Worm (Caenorhabditis elegans): ENCODE measurements around the gene T20D4.15.

Gene T20D4.15

ce11 chrV:3355544-3355943, 39.0 kb downstream of the T20D4.15 start:
- TF ChIP-seq nhr-11 (tag; optimal IDR thresholded peaks at IDR 0.05), result no peak
- TF ChIP-seq ceh-24 (tag; optimal IDR thresholded peaks at IDR 0.05), result no peak
- no peak for TF ChIP-seq ceh-2 (tag; optimal IDR thresholded peaks at IDR 0.05)
- TF ChIP-seq sox-4 (tag; optimal IDR thresholded peaks at IDR 0.05), result no peak
- no peak for TF ChIP-seq pat-9 (tag; optimal IDR thresholded peaks at IDR 0.05)
- no peak for TF ChIP-seq pax-1 (tag; optimal IDR thresholded peaks at IDR 0.05)
- no peak for TF ChIP-seq hlh-8 (tag; optimal IDR thresholded peaks at IDR 0.05)
- TF ChIP-seq lim-6 (tag; optimal IDR thresholded peaks at IDR 0.05), result no peak
- no peak for TF ChIP-seq hlh-13 (GFP tag; optimal IDR thresholded peaks at IDR 0.05)
- TF ChIP-seq fkh-10 (GFP tag; optimal IDR thresholded peaks at IDR 0.05), result no peak
- TF ChIP-seq elt-4 (tag; optimal IDR thresholded peaks at IDR 0.05), result no peak
- TF ChIP-seq unc-42 (tag; optimal IDR thresholded peaks at IDR 0.05), result no peak
- TF ChIP-seq tbx-2 (tag; optimal IDR thresholded peaks at IDR 0.05), result no peak
- TF ChIP-seq elt-2 (tag; optimal IDR thresholded peaks at IDR 0.05), result no peak
- no peak for TF ChIP-seq ceh-9 (tag; optimal IDR thresholded peaks at IDR 0.05)

DNA sequence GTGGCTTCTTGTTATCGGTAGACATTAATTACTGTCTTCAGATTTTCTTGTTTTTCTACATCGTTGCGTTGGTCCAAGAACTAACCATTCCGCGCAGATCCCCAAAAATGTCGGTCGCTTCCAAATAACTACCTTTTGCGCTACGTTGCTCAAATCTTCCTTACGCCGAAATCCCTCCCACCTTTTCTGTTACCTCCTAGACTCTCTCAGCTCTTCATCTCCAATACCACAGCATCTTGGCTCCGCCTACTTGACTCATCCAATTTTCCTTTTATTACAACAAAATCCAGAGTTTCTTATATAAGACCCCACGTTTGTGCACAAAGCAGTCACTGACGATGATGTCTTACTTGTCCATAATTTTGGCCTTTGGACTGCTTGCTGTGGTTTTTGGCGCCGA, 41.6 kb downstream of the T20D4.15 start, which contains the start of gene C17B7.12:
Gene C17B7.12, plus strand, starts transcription at position 301 of the 400 bp plus-strand sequence.
- TF ChIP-seq eyg-1 (tag; optimal IDR thresholded peaks at IDR 0.05) (no peak), odd-2 (tag; optimal IDR thresholded peaks at IDR 0.05) (no peak), F13H6.1 (tag; optimal IDR thresholded peaks at IDR 0.05) (no peak)

DNA sequence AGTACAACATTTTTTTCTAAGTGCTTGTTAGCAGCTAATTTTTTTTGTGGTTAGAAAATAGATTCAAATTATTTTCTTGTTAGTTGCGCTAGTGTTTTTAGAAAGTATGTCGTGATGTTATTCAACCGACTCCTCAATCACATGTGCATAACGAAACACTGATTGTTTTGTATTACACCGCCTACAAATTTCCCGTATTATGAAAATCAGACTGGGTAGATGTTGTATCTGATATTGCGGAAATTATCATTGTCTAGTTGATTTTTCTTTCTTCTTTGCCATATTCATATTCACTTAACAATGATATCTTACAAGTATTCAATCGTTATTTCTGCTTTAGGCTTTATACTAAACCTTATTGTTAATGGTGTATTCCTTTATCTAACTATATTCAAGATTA, 43.3 kb downstream of the T20D4.15 start, which contains the start of gene str-63:
Gene str-63, plus strand, starts transcription at position 301 of the 400 bp plus-strand sequence.
- no peak for TF ChIP-seq hlh-15 (tag; optimal IDR thresholded peaks at IDR 0.05)
- TF ChIP-seq fkh-10 (GFP tag; optimal IDR thresholded peaks at IDR 0.05), result no peak
- TF ChIP-seq ceh-18 (tag; optimal IDR thresholded peaks at IDR 0.05), result no peak
- no peak for TF ChIP-seq pha-4 (tag; optimal IDR thresholded peaks at IDR 0.05)
- no peak for TF ChIP-seq pat-9 (tag; optimal IDR thresholded peaks at IDR 0.05)
- TF ChIP-seq dve-1 (tag; optimal IDR thresholded peaks at IDR 0.05), result no peak
- no peak for TF ChIP-seq ets-4 (tag; optimal IDR thresholded peaks at IDR 0.05)
- no peak for TF ChIP-seq gmeb-2 (tag; optimal IDR thresholded peaks at IDR 0.05)
- TF ChIP-seq mec-3 (tag; optimal IDR thresholded peaks at IDR 0.05; ENCODE audit: borderline replicate concordance), result no peak
- no peak for TF ChIP-seq pax-1 (tag; optimal IDR thresholded peaks at IDR 0.05)

DNA sequence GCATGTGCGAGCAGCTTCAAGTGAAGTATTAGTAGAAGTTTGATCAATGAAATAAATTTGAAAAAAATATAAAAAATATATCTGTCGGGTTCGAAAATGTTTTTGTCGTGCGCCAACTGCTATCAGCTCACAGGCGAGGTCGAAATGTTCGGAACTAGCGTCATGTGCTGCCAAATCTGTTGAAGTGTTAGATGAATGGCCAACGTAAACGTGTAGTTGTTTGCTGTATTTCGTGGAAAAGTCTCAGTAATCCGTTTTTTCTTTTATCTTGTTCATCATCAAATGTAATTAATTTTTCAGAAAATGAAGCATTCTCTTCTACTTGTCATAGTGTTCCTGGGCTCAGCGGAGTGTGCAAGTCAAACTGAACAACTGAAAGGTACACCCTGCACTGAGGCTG, 44.7 kb downstream of the T20D4.15 start, which contains the start of gene C17B7.15:
Gene C17B7.15, plus strand, starts transcription at position 301 of the 400 bp plus-strand sequence.
- TF ChIP-seq K09A11.1 (tag; optimal IDR thresholded peaks at IDR 0.05; ENCODE audit: insufficient read depth) (no peak), ceh-34 (tag; optimal IDR thresholded peaks at IDR 0.05) (no peak), elt-2 (tag; optimal IDR thresholded peaks at IDR 0.05) (no peak), hlh-15 (tag; optimal IDR thresholded peaks at IDR 0.05) (no peak), ceh-31 (tag; optimal IDR thresholded peaks at IDR 0.05) (no peak), madf-2 (tag; optimal IDR thresholded peaks at IDR 0.05) (no peak), ahr-1 (tag; optimal IDR thresholded peaks at IDR 0.05) (no peak), ceh-2 (tag; optimal IDR thresholded peaks at IDR 0.05) (no peak), F13H6.1 (tag; optimal IDR thresholded peaks at IDR 0.05) (no peak), hlh-30 (tag; optimal IDR thresholded peaks at IDR 0.05; ENCODE audit: insufficient read depth) (no peak)

ce11 chrV:3347486-3347885, 47.1 kb downstream of the T20D4.15 start:
- TF ChIP-seq pqm-1 (tag; optimal IDR thresholded peaks at IDR 0.05), result no peak
- no peak for TF ChIP-seq tbx-7 (tag; optimal IDR thresholded peaks at IDR 0.05)
- TF ChIP-seq ttx-3 (tag; optimal IDR thresholded peaks at IDR 0.05), result no peak
- TF ChIP-seq sox-4 (tag; optimal IDR thresholded peaks at IDR 0.05), result no peak
- TF ChIP-seq ceh-9 (tag; optimal IDR thresholded peaks at IDR 0.05), result no peak
- TF ChIP-seq ceh-34 (tag; optimal IDR thresholded peaks at IDR 0.05), result no peak
- no peak for TF ChIP-seq dmd-4 (tag; optimal IDR thresholded peaks at IDR 0.05; ENCODE audit: borderline replicate concordance)
- TF ChIP-seq pha-4 (tag; optimal IDR thresholded peaks at IDR 0.05), result no peak
- TF ChIP-seq hlh-30 (tag; optimal IDR thresholded peaks at IDR 0.05; ENCODE audit: insufficient read depth), result no peak
- no peak for TF ChIP-seq pax-1 (tag; optimal IDR thresholded peaks at IDR 0.05)
- no peak for TF ChIP-seq C38D4.7 (GFP tag; optimal IDR thresholded peaks at IDR 0.05)
- no peak for TF ChIP-seq rnt-1 (tag; optimal IDR thresholded peaks at IDR 0.05)
- TF ChIP-seq K09A11.1 (tag; optimal IDR thresholded peaks at IDR 0.05; ENCODE audit: insufficient read depth), result no peak
- no peak for TF ChIP-seq ceh-22 (tag; optimal IDR thresholded peaks at IDR 0.05)
- TF ChIP-seq lin-11 (tag; optimal IDR thresholded peaks at IDR 0.05), result no peak
- TF ChIP-seq ceh-30 (tag; optimal IDR thresholded peaks at IDR 0.05), result no peak
- no peak for TF ChIP-seq madf-2 (tag; optimal IDR thresholded peaks at IDR 0.05)
- no peak for TF ChIP-seq K02D7.2 (tag; optimal IDR thresholded peaks at IDR 0.05)
- no peak for TF ChIP-seq ceh-14 (tag; optimal IDR thresholded peaks at IDR 0.05)
- no peak for TF ChIP-seq elt-4 (tag; optimal IDR thresholded peaks at IDR 0.05)
